Worm (Caenorhabditis elegans): Measurements from ENCODE around the gene mdt-6.

mdt-6 gene

DNA sequence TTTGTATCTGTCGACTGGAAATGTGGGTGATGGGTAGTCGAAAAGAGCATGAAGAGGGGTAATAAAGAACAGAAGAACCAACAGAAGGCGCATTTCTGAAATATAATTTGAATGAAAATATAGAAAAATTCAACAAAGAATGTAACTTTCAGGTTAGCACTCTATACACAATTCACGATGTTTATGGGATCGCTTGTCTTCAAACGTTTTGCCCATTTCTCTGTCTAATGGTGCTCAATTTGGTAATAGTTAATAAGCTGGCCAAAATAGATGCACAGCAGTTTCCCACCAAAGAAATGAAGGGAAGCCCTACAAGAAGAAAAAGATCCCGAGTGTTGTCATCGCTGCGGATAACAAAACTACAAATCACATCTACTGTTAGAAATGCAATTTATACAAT lies 11.9 kb downstream of the mdt-6 start, which contains the start of gene F20A1.8:
Gene F20A1.8 (minus strand): TSS at position 101 of the 400 bp plus-strand sequence.
- TF ChIP-seq jun-1 (tag; optimal IDR thresholded peaks at IDR 0.05), result no peak
- no peak for TF ChIP-seq R02D3.7 (tag; optimal IDR thresholded peaks at IDR 0.05)
- no peak for TF ChIP-seq elt-1 (tag; optimal IDR thresholded peaks at IDR 0.05)
- no peak for TF ChIP-seq ztf-11 (tag; optimal IDR thresholded peaks at IDR 0.05)
- TF ChIP-seq ceh-9 (tag; optimal IDR thresholded peaks at IDR 0.05), result no peak
- no peak for TF ChIP-seq nhr-28 (tag; optimal IDR thresholded peaks at IDR 0.05)
- no peak for TF ChIP-seq lin-15B (tag; optimal IDR thresholded peaks at IDR 0.05)
- TF ChIP-seq nfya-1 (tag; optimal IDR thresholded peaks at IDR 0.05; ENCODE audit: insufficient read depth), result no peak
- no peak for TF ChIP-seq lin-39 (tag; optimal IDR thresholded peaks at IDR 0.05)
- TF ChIP-seq skn-1 (tag; optimal IDR thresholded peaks at IDR 0.05), result no peak
- TF ChIP-seq ceh-16 (tag; optimal IDR thresholded peaks at IDR 0.05), result no peak
- no peak for TF ChIP-seq ceh-28 (tag; optimal IDR thresholded peaks at IDR 0.05)
- no peak for TF ChIP-seq snpc-4 (tag; optimal IDR thresholded peaks at IDR 0.05)
- no peak for TF ChIP-seq pha-4 (tag; optimal IDR thresholded peaks at IDR 0.05)
- TF ChIP-seq mdl-1 (tag; optimal IDR thresholded peaks at IDR 0.05), result no peak

DNA sequence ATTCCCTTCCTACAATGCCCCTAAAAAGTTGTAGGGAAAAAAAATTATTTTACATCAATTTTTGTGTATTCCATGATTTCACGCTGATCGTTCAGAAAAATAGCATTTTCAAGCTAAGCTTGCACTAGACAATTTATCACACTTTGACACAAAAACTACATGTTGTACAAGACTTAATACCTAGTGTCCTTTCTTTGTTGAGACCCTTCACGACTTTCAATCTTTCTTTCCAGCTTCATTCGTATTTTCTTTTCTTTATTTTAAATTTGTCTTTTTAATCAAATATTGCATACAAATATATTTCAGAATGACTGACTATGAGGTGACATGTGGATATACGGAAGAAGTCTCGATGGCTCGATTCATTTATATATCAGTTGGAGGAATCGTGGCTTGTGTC lies 13.4 kb downstream of the mdt-6 start, which contains the start of gene F20A1.2:
Gene F20A1.2 (plus strand): TSS at position 301 of the 400 bp plus-strand sequence.
- TF ChIP-seq lin-39 (tag; optimal IDR thresholded peaks at IDR 0.05), result no peak
- no peak for TF ChIP-seq ceh-82 (tag; optimal IDR thresholded peaks at IDR 0.05)
- TF ChIP-seq pha-4 (tag; optimal IDR thresholded peaks at IDR 0.05), result no peak
- TF ChIP-seq nhr-43 (tag; optimal IDR thresholded peaks at IDR 0.05; ENCODE audit: poor library complexity, severe bottlenecking), result no peak
- no peak for TF ChIP-seq zag-1 (tag; optimal IDR thresholded peaks at IDR 0.05)
- TF ChIP-seq aly-2 (tag; optimal IDR thresholded peaks at IDR 0.05), result no peak
- no peak for TF ChIP-seq ztf-11 (tag; optimal IDR thresholded peaks at IDR 0.05)
- TF ChIP-seq daf-12 (tag; optimal IDR thresholded peaks at IDR 0.05), result no peak
- TF ChIP-seq snpc-4 (tag; optimal IDR thresholded peaks at IDR 0.05), result no peak
- TF ChIP-seq R02D3.7 (tag; optimal IDR thresholded peaks at IDR 0.05), result no peak
- no peak for TF ChIP-seq ceh-28 (tag; optimal IDR thresholded peaks at IDR 0.05)
- TF ChIP-seq lsy-12 (tag; optimal IDR thresholded peaks at IDR 0.05), result no peak
- TF ChIP-seq egl-27 (tag; optimal IDR thresholded peaks at IDR 0.05), result no peak
- TF ChIP-seq nhr-28 (tag; optimal IDR thresholded peaks at IDR 0.05), result no peak
- no peak for TF ChIP-seq ama-1 (optimal IDR thresholded peaks at IDR 0.05)
- TF ChIP-seq elt-1 (tag; optimal IDR thresholded peaks at IDR 0.05), result no peak
- no peak for TF ChIP-seq eor-1 (tag; optimal IDR thresholded peaks at IDR 0.05)

- no peak for TF ChIP-seq ama-1 (optimal IDR thresholded peaks at IDR 0.05)
- no peak for TF ChIP-seq zag-1 (tag; optimal IDR thresholded peaks at IDR 0.05)
- TF ChIP-seq nhr-43 (tag; optimal IDR thresholded peaks at IDR 0.05; ENCODE audit: poor library complexity, severe bottlenecking), result no peak
- TF ChIP-seq nhr-28 (tag; optimal IDR thresholded peaks at IDR 0.05), result no peak
- no peak for TF ChIP-seq pha-4 (tag; optimal IDR thresholded peaks at IDR 0.05)
- no peak for TF ChIP-seq lsy-12 (tag; optimal IDR thresholded peaks at IDR 0.05)
- no peak for TF ChIP-seq nhr-237 (tag; optimal IDR thresholded peaks at IDR 0.05)
- TF ChIP-seq egl-27 (tag; optimal IDR thresholded peaks at IDR 0.05), result no peak
- no peak for TF ChIP-seq ceh-82 (tag; optimal IDR thresholded peaks at IDR 0.05)
- no peak for TF ChIP-seq ceh-9 (tag; optimal IDR thresholded peaks at IDR 0.05)
- TF ChIP-seq aly-2 (tag; optimal IDR thresholded peaks at IDR 0.05), result no peak
These were observed 22.9 kb downstream of the mdt-6 start, which contains the start of gene twk-11 for ce11 chrV:7036475-7036874. twk-11 (minus strand) TSS chrV:7036575.

DNA sequence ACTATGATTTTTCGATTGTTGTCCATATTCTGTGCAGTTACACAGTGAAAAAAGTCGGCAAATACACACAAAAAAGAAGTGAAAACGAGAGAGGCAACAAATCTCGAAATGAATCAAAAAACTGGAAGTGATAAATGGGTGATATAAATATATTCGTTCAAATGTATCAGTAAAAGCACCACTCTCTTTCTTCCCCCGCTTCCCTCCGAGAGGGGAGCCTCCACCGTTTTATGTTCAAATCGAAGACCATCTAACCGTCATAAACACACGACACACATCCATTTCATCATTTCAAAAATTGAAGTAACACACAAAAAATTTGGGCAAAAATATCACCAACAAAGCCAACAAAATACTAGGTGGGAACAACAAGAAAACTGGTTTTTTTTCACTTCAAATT lies 32.4 kb downstream of the mdt-6 start, which contains the start of gene F20A1.6:
Gene F20A1.6 (minus strand): TSS at position 101 of the 400 bp plus-strand sequence.
- TF ChIP-seq snpc-4 (tag; optimal IDR thresholded peaks at IDR 0.05) (no peak), nhr-25 (tag; optimal IDR thresholded peaks at IDR 0.05) (no peak), elt-1 (tag; optimal IDR thresholded peaks at IDR 0.05) (no peak), nhr-28 (tag; optimal IDR thresholded peaks at IDR 0.05) (no peak), mml-1 (tag; optimal IDR thresholded peaks at IDR 0.05) (no peak), pha-4 (tag; optimal IDR thresholded peaks at IDR 0.05) (no peak), nhr-67 (tag; optimal IDR thresholded peaks at IDR 0.05) (no peak), nfya-1 (tag; optimal IDR thresholded peaks at IDR 0.05; ENCODE audit: insufficient read depth) (no peak), nhr-23 (tag; optimal IDR thresholded peaks at IDR 0.05) (no peak)

DNA sequence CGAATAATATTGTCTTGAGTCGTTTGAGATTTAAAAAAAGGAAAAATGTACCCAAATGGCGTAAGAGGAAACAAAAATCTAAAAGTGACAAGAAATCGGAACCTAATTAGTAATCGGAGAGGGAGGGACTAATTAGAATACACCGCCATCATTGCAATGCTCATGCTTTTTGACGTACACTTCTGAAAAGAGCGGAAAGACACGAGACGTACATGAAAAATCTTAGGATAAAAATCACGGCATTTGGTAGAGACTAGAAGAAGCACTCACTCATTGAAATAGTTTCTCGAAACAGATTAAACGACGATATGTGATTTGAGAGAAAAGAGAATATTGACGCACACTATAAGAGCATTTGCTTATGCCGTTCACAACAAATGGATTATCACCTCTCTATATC lies 36.4 kb downstream of the mdt-6 start:
- no peak for TF ChIP-seq eor-1 (tag; optimal IDR thresholded peaks at IDR 0.05)
- no peak for TF ChIP-seq nhr-76 (tag; optimal IDR thresholded peaks at IDR 0.05)
- no peak for TF ChIP-seq pha-4 (tag; optimal IDR thresholded peaks at IDR 0.05)
- no peak for TF ChIP-seq nfya-1 (tag; optimal IDR thresholded peaks at IDR 0.05; ENCODE audit: insufficient read depth)
- TF ChIP-seq ceh-9 (tag; optimal IDR thresholded peaks at IDR 0.05), result no peak
- no peak for TF ChIP-seq unc-62 (GFP tag; optimal IDR thresholded peaks at IDR 0.05)
- TF ChIP-seq mdl-1 (tag; optimal IDR thresholded peaks at IDR 0.05), result no peak
- no peak for TF ChIP-seq ztf-11 (tag; optimal IDR thresholded peaks at IDR 0.05)
- TF ChIP-seq lin-15B (tag; optimal IDR thresholded peaks at IDR 0.05), result no peak
- TF ChIP-seq nhr-237 (tag; optimal IDR thresholded peaks at IDR 0.05), result no peak
- no peak for TF ChIP-seq elt-1 (tag; optimal IDR thresholded peaks at IDR 0.05)
- no peak for TF ChIP-seq ceh-82 (tag; optimal IDR thresholded peaks at IDR 0.05)
- no peak for TF ChIP-seq ZK546.5 (tag; optimal IDR thresholded peaks at IDR 0.05)
- TF ChIP-seq egl-5 (tag; optimal IDR thresholded peaks at IDR 0.05), result no peak
- TF ChIP-seq ceh-28 (tag; optimal IDR thresholded peaks at IDR 0.05), result no peak
- TF ChIP-seq fkh-2 (tag; optimal IDR thresholded peaks at IDR 0.05), result no peak
- no peak for TF ChIP-seq nhr-25 (tag; optimal IDR thresholded peaks at IDR 0.05)
- no peak for TF ChIP-seq tbx-2 (tag; optimal IDR thresholded peaks at IDR 0.05)
- TF ChIP-seq fkh-10 (GFP tag; optimal IDR thresholded peaks at IDR 0.05), result no peak
